Fruit fly (Drosophila melanogaster) S2 (cell line): ENCODE results near the gene HP1b.

Experiments
- CG8478 ChIP-seq: fragments of >200 bp; optimal IDR thresholded peaks from 2 replicates; lab custom pipeline; 2018
- CTCF ChIP-seq, 2 experiments: fragments of >200 bp; optimal IDR thresholded peaks; 2 replicates each; lab custom pipeline; 2018

DNA sequence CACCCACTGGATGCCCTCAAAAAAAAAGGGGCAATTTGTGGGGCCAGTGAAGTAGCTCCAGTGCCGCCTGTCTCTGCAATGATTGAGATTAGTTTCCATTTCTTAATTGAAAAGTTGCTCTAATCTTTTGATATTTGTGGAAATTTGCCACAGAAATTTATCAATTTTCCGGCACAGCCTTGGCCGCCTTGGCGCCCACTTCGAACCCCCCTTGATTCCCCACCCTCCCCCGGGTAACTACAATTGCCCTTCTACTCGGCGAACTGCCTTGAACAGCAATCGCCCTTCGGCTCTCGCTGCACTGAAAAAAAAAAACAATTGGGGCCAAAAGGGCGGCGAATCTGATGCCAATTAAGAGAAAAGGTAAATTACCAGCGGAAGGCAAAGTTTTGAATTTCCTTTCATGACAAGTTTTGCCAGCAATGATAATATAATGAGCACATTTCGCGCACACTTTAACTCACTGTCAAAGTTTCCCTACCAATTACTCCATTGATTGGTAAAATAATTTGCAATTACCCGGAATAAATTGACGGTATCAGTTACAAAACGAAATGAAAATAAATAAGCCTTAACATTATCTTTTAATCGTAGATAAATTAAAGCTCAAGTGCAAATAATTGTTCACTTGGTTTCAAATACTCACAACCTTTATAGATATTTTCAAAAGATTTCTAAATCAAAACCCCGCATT lies 39.0 kb downstream of the HP1b start:
- TF ChIP-seq CG8478 (lab: Kevin White, UChicago) (no peak), CTCF (optimal IDR thresholded peaks at IDR 0.05; lab: Kevin White, UChicago) (no peak)
